Comparison of ENCODE assay signal across 1 fruit fly cellular context in the genomic region with DNA sequence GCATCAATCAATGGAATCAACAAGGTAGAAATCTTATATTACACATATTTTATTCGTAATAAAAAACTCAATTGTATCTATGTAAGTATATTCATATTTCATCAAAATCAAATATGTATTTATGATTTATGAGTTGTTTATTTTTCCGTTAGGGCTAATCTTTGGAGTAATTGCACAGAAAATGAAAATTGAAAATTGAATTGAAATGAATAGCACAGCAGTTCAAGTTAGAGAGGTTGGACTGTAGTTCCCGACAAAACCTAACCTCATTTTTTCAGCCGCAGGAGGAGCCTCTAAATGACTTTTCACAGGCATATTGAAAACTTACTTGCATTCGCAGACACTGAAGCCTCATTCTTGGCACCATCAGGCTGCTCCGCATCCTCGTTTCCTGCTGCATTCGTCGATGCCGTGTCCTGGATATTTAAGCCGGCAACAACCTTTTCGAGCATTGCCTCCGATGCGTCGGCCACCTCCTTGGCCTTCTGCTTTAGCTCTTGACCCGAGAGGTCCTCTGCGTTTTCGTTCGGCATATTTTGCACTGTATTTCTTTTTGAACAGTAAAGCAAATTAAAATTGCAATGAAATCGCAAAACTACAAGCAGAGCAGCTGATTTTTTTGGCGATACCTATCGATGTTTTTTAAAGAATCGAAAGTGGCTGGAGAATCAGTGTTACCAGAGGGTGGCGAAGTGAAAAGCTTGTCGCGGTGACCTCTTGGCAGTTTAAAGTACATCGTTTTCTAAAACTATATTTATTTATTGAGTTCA.
A peak's percentile ranks its signal among the peaks of the same experiment; 100 is the strongest.
TF ChIP-seq lines count a peak whose summit lies in the region.

A gene (minus strand): TSS at position 635 of the 770 bp plus-strand sequence.

TF ChIP-seq in whole organism, embryonic, 481 proteins besides CTCF, POLR2A, EP300 and RAD21 (continued from another document and continues in another):
- no peak for TF ChIP-seq CG14441 (GFP tag; IDR thresholded peaks at IDR 0.05; lab: Robert Waterston, UW)
- TF ChIP-seq ash1 (GFP tag; optimal IDR thresholded peaks at IDR 0.05; lab: Kevin White, UChicago) = no peak
- peak; percentile 12; the same call in 1 of the 2 replicates for TF ChIP-seq vvl (GFP tag; IDR thresholded peaks at IDR 0.05; lab: Robert Waterston, UW)
- TF ChIP-seq Lpt (GFP tag; optimal IDR thresholded peaks at IDR 0.05; lab: Kevin White, UChicago) = no peak
- TF ChIP-seq CG7556 (GFP tag; optimal IDR thresholded peaks at IDR 0.05; lab: Kevin White, UChicago) = no peak
- TF ChIP-seq CG34376 (GFP tag; optimal IDR thresholded peaks at IDR 0.05; lab: Kevin White, UChicago) = no peak
- no peak for TF ChIP-seq ase (GFP tag; IDR thresholded peaks at IDR 0.05; lab: Robert Waterston, UW)
- TF ChIP-seq CG10979 (tag; optimal IDR thresholded peaks at IDR 0.05; lab: Kevin White, UChicago) = no peak
- TF ChIP-seq zfh2 (GFP tag; optimal IDR thresholded peaks at IDR 0.05; lab: Kevin White, UChicago) = peak; percentile 25
- peak; percentile 72 for TF ChIP-seq CG7963 (GFP tag; IDR thresholded peaks at IDR 0.05; lab: Robert Waterston, UW; ENCODE audit: partially characterized antibody)
- no peak for TF ChIP-seq CG31365 (tag; optimal IDR thresholded peaks at IDR 0.05; lab: Kevin White, UChicago)
- no peak for TF ChIP-seq sr (GFP tag; IDR thresholded peaks at IDR 0.05; lab: Robert Waterston, UW)
- no peak for TF ChIP-seq CG11398 (GFP tag; optimal IDR thresholded peaks at IDR 0.05; lab: Kevin White, UChicago)
- no peak for TF ChIP-seq pb (GFP tag; optimal IDR thresholded peaks at IDR 0.05; lab: Kevin White, UChicago)
- no peak for TF ChIP-seq Lhr (GFP tag; optimal IDR thresholded peaks at IDR 0.05; lab: Kevin White, UChicago)
- peak in 1 of 2 experiments; percentile 43 for TF ChIP-seq bsh (GFP tag; optimal IDR thresholded peaks at IDR 0.05; lab: Kevin White, UChicago)
- no peak for TF ChIP-seq so (GFP tag; IDR thresholded peaks at IDR 0.05; lab: Robert Waterston, UW)
- no peak for TF ChIP-seq exex (tag; optimal IDR thresholded peaks at IDR 0.05; lab: Kevin White, UChicago)
- TF ChIP-seq CG1792 (GFP tag; optimal IDR thresholded peaks at IDR 0.05; lab: Kevin White, UChicago) = no peak
- TF ChIP-seq pnt (GFP tag; optimal IDR thresholded peaks at IDR 0.05; lab: Kevin White, UChicago) = no peak
- no peak for TF ChIP-seq MTF-1 (GFP tag; optimal IDR thresholded peaks at IDR 0.05; lab: Kevin White, UChicago; ENCODE audit: borderline replicate concordance)
- TF ChIP-seq lilli (GFP tag; optimal IDR thresholded peaks at IDR 0.05; lab: Kevin White, UChicago) = peak; percentile 59
- TF ChIP-seq jumu (GFP tag; optimal IDR thresholded peaks at IDR 0.05; lab: Kevin White, UChicago) = no peak
- TF ChIP-seq Mrtf (GFP tag; IDR thresholded peaks at IDR 0.05; lab: Robert Waterston, UW) = no peak
- no peak for TF ChIP-seq schlank (tag; optimal IDR thresholded peaks at IDR 0.05; lab: Kevin White, UChicago)
- TF ChIP-seq CG15073 (GFP tag; optimal IDR thresholded peaks at IDR 0.05; lab: Kevin White, UChicago) = no peak
- TF ChIP-seq CG9215 (GFP tag; IDR thresholded peaks at IDR 0.05; lab: Robert Waterston, UW) = no peak
- no peak for TF ChIP-seq repo (GFP tag; optimal IDR thresholded peaks at IDR 0.05; lab: Kevin White, UChicago)
- TF ChIP-seq ken (GFP tag; IDR thresholded peaks at IDR 0.05; lab: Robert Waterston, UW) = no peak
- no peak for TF ChIP-seq CG15479 (GFP tag; optimal IDR thresholded peaks at IDR 0.05; lab: Kevin White, UChicago)
- no peak for TF ChIP-seq Meics (GFP tag; optimal IDR thresholded peaks at IDR 0.05; lab: Kevin White, UChicago)
- peak; percentile 64; the same call in 1 of the 3 replicates for TF ChIP-seq ci (GFP tag; IDR thresholded peaks at IDR 0.05; lab: Robert Waterston, UW)
- no peak for TF ChIP-seq CG6272 (GFP tag; IDR thresholded peaks at IDR 0.05; lab: Robert Waterston, UW)
- no peak for TF ChIP-seq CG17186 (GFP tag; optimal IDR thresholded peaks at IDR 0.05; lab: Kevin White, UChicago)
- TF ChIP-seq Atf6 (GFP tag; IDR thresholded peaks at IDR 0.05; lab: Robert Waterston, UW) = peak; percentile 48; the same call in 1 of the 2 replicates
- TF ChIP-seq nerfin-2 (GFP tag; IDR thresholded peaks at IDR 0.05; lab: Robert Waterston, UW; ENCODE audit: partially characterized antibody) = peak; percentile 51; the same call in 1 of the 2 replicates
- no peak for TF ChIP-seq CG18619 (GFP tag; optimal IDR thresholded peaks at IDR 0.05; lab: Kevin White, UChicago)
- TF ChIP-seq chm (GFP tag; IDR thresholded peaks at IDR 0.05; lab: Robert Waterston, UW) = 0 out of 2 replicates have a peak, but pooled peaks have one; percentile 25
- TF ChIP-seq Drgx (GFP tag; IDR thresholded peaks at IDR 0.05; lab: Robert Waterston, UW) = no peak
- TF ChIP-seq CG7987 (GFP tag; optimal IDR thresholded peaks at IDR 0.05; lab: Kevin White, UChicago) = no peak
- no peak for TF ChIP-seq CG10431 (GFP tag; optimal IDR thresholded peaks at IDR 0.05; lab: Kevin White, UChicago)
- no peak for TF ChIP-seq rib (GFP tag; IDR thresholded peaks at IDR 0.05; lab: Robert Waterston, UW)
- TF ChIP-seq Trl (optimal IDR thresholded peaks at IDR 0.05; lab: Kevin White, UChicago) = no peak
- TF ChIP-seq Trl (GFP tag; optimal IDR thresholded peaks at IDR 0.05; lab: Kevin White, UChicago) = no peak
- no peak for TF ChIP-seq slou (GFP tag; optimal IDR thresholded peaks at IDR 0.05; lab: Kevin White, UChicago)
- no peak for TF ChIP-seq CG17912 (GFP tag; optimal IDR thresholded peaks at IDR 0.05; lab: Kevin White, UChicago)
- TF ChIP-seq CG1602 (GFP tag; optimal IDR thresholded peaks at IDR 0.05; lab: Kevin White, UChicago) = peak; percentile 26
- TF ChIP-seq CG17328 (GFP tag; IDR thresholded peaks at IDR 0.05; lab: Robert Waterston, UW) = peak; percentile 29; the same call in 1 of the 2 replicates
- peak; percentile 84 for TF ChIP-seq Opbp (GFP tag; IDR thresholded peaks at IDR 0.05; lab: Robert Waterston, UW; ENCODE audit: partially characterized antibody)
- no peak for TF ChIP-seq Antp (GFP tag; optimal IDR thresholded peaks at IDR 0.05; lab: Kevin White, UChicago)
- TF ChIP-seq Sry-δ (GFP tag; optimal IDR thresholded peaks at IDR 0.05; lab: Kevin White, UChicago) = peak; percentile 68
- TF ChIP-seq sisA (GFP tag; IDR thresholded peaks at IDR 0.05; lab: Robert Waterston, UW) = peak; percentile 43
- no peak for TF ChIP-seq bcd (GFP tag; optimal IDR thresholded peaks at IDR 0.05; lab: Kevin White, UChicago)
- peak; percentile 7 for TF ChIP-seq CG13775 (GFP tag; optimal IDR thresholded peaks at IDR 0.05; lab: Kevin White, UChicago)
- TF ChIP-seq CG13123 (GFP tag; optimal IDR thresholded peaks at IDR 0.05; lab: Kevin White, UChicago) = no peak
- no peak for TF ChIP-seq her (GFP tag; optimal IDR thresholded peaks at IDR 0.05; lab: Kevin White, UChicago)
- peak; percentile 12 for TF ChIP-seq CG9727 (GFP tag; optimal IDR thresholded peaks at IDR 0.05; lab: Kevin White, UChicago)
- no peak for TF ChIP-seq sd (tag; optimal IDR thresholded peaks at IDR 0.05; lab: Kevin White, UChicago)
- TF ChIP-seq prd (optimal IDR thresholded peaks at IDR 0.05; lab: Kevin White, UChicago) = no peak
- TF ChIP-seq prd (GFP tag; IDR thresholded peaks at IDR 0.05; lab: Robert Waterston, UW) = peak; percentile 51; the same call in 1 of the 3 replicates
- TF ChIP-seq CG12769 (tag; optimal IDR thresholded peaks at IDR 0.05; lab: Kevin White, UChicago) = no peak
- no peak for TF ChIP-seq zfh1 (GFP tag; IDR thresholded peaks at IDR 0.05; lab: Robert Waterston, UW)
- no peak for TF ChIP-seq twi (tag; optimal IDR thresholded peaks at IDR 0.05; lab: Kevin White, UChicago)
- TF ChIP-seq knrl (GFP tag; IDR thresholded peaks at IDR 0.05; lab: Robert Waterston, UW; ENCODE audit: partially characterized antibody) = peak; percentile 67; the same call in 2 of the 3 replicates
- TF ChIP-seq Ada2b (GFP tag; IDR thresholded peaks at IDR 0.05; lab: Robert Waterston, UW) = 0 out of 2 replicates have a peak, but pooled peaks have one; percentile 36
- peak; percentile 38 for TF ChIP-seq mam (GFP tag; optimal IDR thresholded peaks at IDR 0.05; lab: Kevin White, UChicago)
- no peak for TF ChIP-seq CG12299 (tag; optimal IDR thresholded peaks at IDR 0.05; lab: Kevin White, UChicago)
- no peak for TF ChIP-seq ara (GFP tag; IDR thresholded peaks at IDR 0.05; lab: Robert Waterston, UW)
- TF ChIP-seq D19A (tag; optimal IDR thresholded peaks at IDR 0.05; lab: Kevin White, UChicago) = no peak
- TF ChIP-seq Hmr (GFP tag; optimal IDR thresholded peaks at IDR 0.05; lab: Kevin White, UChicago) = peak; percentile 28
- peak; percentile 86 for TF ChIP-seq hbn (GFP tag; IDR thresholded peaks at IDR 0.05; lab: Robert Waterston, UW; ENCODE audit: partially characterized antibody)
- no peak for TF ChIP-seq chn (GFP tag; optimal IDR thresholded peaks at IDR 0.05; lab: Kevin White, UChicago)
- no peak for TF ChIP-seq CG8290 (GFP tag; optimal IDR thresholded peaks at IDR 0.05; lab: Kevin White, UChicago)
- TF ChIP-seq CG8290 (tag; optimal IDR thresholded peaks at IDR 0.05; lab: Kevin White, UChicago) = peak in 1 of 2 experiments; percentile 3
- TF ChIP-seq CG4404 (GFP tag; IDR thresholded peaks at IDR 0.05; lab: Robert Waterston, UW) = no peak
- peak; percentile 30 for TF ChIP-seq Hsf (GFP tag; optimal IDR thresholded peaks at IDR 0.05; lab: Kevin White, UChicago)
- TF ChIP-seq Six4 (GFP tag; optimal IDR thresholded peaks at IDR 0.05; lab: Kevin White, UChicago) = no peak
- no peak for TF ChIP-seq tio (GFP tag; optimal IDR thresholded peaks at IDR 0.05; lab: Kevin White, UChicago)
- peak; percentile 77 for TF ChIP-seq pzg (GFP tag; optimal IDR thresholded peaks at IDR 0.05; lab: Kevin White, UChicago)
- TF ChIP-seq fd96Cb (tag; optimal IDR thresholded peaks at IDR 0.05; lab: Kevin White, UChicago) = peak; percentile 29
- no peak for TF ChIP-seq HLHmδ (GFP tag; optimal IDR thresholded peaks at IDR 0.05; lab: Kevin White, UChicago)
- no peak for TF ChIP-seq bowl (GFP tag; IDR thresholded peaks at IDR 0.05; lab: Robert Waterston, UW)
- TF ChIP-seq CG3847 (GFP tag; IDR thresholded peaks at IDR 0.05; lab: Robert Waterston, UW) = peak; percentile 25
- TF ChIP-seq CG18262 (tag; optimal IDR thresholded peaks at IDR 0.05; lab: Kevin White, UChicago) = no peak
- TF ChIP-seq HmgZ (tag; optimal IDR thresholded peaks at IDR 0.05; lab: Kevin White, UChicago) = no peak
- peak; percentile 18 for TF ChIP-seq CG13424 (tag; optimal IDR thresholded peaks at IDR 0.05; lab: Kevin White, UChicago)
- peak; percentile 10 for TF ChIP-seq CG9437 (GFP tag; optimal IDR thresholded peaks at IDR 0.05; lab: Kevin White, UChicago)
- TF ChIP-seq CG3065 (GFP tag; optimal IDR thresholded peaks at IDR 0.05; lab: Kevin White, UChicago) = no peak
- no peak for TF ChIP-seq gce (GFP tag; IDR thresholded peaks at IDR 0.05; lab: Robert Waterston, UW)
- no peak for TF ChIP-seq Atf3 (GFP tag; optimal IDR thresholded peaks at IDR 0.05; lab: Kevin White, UChicago)
- no peak for TF ChIP-seq Jarid2 (GFP tag; optimal IDR thresholded peaks at IDR 0.05; lab: Kevin White, UChicago)
- no peak for TF ChIP-seq CG13894 (tag; optimal IDR thresholded peaks at IDR 0.05; lab: Kevin White, UChicago)
- TF ChIP-seq tgo (GFP tag; IDR thresholded peaks at IDR 0.05; lab: Robert Waterston, UW) = no peak
- no peak for TF ChIP-seq E2f1 (GFP tag; IDR thresholded peaks at IDR 0.05; lab: Robert Waterston, UW)
- no peak for TF ChIP-seq aop (GFP tag; IDR thresholded peaks at IDR 0.05; lab: Robert Waterston, UW)
- TF ChIP-seq GATAe (GFP tag; conservative IDR thresholded peaks at IDR 0.05; lab: Robert Waterston, UW) = no peak
- TF ChIP-seq mirr (GFP tag; optimal IDR thresholded peaks at IDR 0.05; lab: Kevin White, UChicago) = no peak
- no peak for TF ChIP-seq stc (GFP tag; IDR thresholded peaks at IDR 0.05; lab: Robert Waterston, UW)
- no peak for TF ChIP-seq HLH3B (GFP tag; IDR thresholded peaks at IDR 0.05; lab: Robert Waterston, UW)
- no peak for TF ChIP-seq nom (GFP tag; optimal IDR thresholded peaks at IDR 0.05; lab: Kevin White, UChicago)
- no peak for TF ChIP-seq abd-A (tag; optimal IDR thresholded peaks at IDR 0.05; lab: Kevin White, UChicago)
- peak; percentile 2 for TF ChIP-seq CG9817 (tag; optimal IDR thresholded peaks at IDR 0.05; lab: Kevin White, UChicago)
- TF ChIP-seq CG10321 (GFP tag; IDR thresholded peaks at IDR 0.05; lab: Robert Waterston, UW) = no peak
- TF ChIP-seq lbe (GFP tag; optimal IDR thresholded peaks at IDR 0.05; lab: Kevin White, UChicago) = no peak
- peak; percentile 25 to 90 for TF ChIP-seq crp (GFP tag; optimal IDR thresholded peaks at IDR 0.05; lab: Kevin White, UChicago)
- TF ChIP-seq fd64A (GFP tag; optimal IDR thresholded peaks at IDR 0.05; lab: Kevin White, UChicago) = no peak
- TF ChIP-seq CG30020 (tag; optimal IDR thresholded peaks at IDR 0.05; lab: Kevin White, UChicago) = no peak
- peak; percentile 64; the same call in 1 of the 2 replicates for TF ChIP-seq H2.0 (GFP tag; IDR thresholded peaks at IDR 0.05; lab: Robert Waterston, UW)
- TF ChIP-seq esg (GFP tag; conservative IDR thresholded peaks at IDR 0.05; lab: Robert Waterston, UW) = peak; percentile 42; the same call in 1 of the 2 replicates
- TF ChIP-seq Nf-YB (GFP tag; optimal IDR thresholded peaks at IDR 0.05; lab: Kevin White, UChicago) = no peak
- TF ChIP-seq CG12104 (GFP tag; optimal IDR thresholded peaks at IDR 0.05; lab: Kevin White, UChicago) = no peak
- no peak for TF ChIP-seq Optix (GFP tag; IDR thresholded peaks at IDR 0.05; lab: Robert Waterston, UW)
- TF ChIP-seq HmgD (GFP tag; optimal IDR thresholded peaks at IDR 0.05; lab: Kevin White, UChicago) = no peak
- no peak for TF ChIP-seq ttk (GFP tag; IDR thresholded peaks at IDR 0.05; lab: Robert Waterston, UW)
- no peak; the same call in 1 of the 2 replicates for TF ChIP-seq Adf1 (GFP tag; IDR thresholded peaks at IDR 0.05; lab: Robert Waterston, UW)
- TF ChIP-seq CG6813 (GFP tag; optimal IDR thresholded peaks at IDR 0.05; lab: Kevin White, UChicago) = no peak
- TF ChIP-seq CG15269 (tag; optimal IDR thresholded peaks at IDR 0.05; lab: Kevin White, UChicago) = no peak
- no peak for TF ChIP-seq sob (GFP tag; IDR thresholded peaks at IDR 0.05; lab: Robert Waterston, UW)
- TF ChIP-seq Dref (GFP tag; IDR thresholded peaks at IDR 0.05; lab: Robert Waterston, UW) = peak; percentile 75
- no peak for TF ChIP-seq psq (GFP tag; optimal IDR thresholded peaks at IDR 0.05; lab: Kevin White, UChicago)
- no peak for TF ChIP-seq Stat92E (GFP tag; optimal IDR thresholded peaks at IDR 0.05; lab: Kevin White, UChicago)
- TF ChIP-seq CG9609 (GFP tag; optimal IDR thresholded peaks at IDR 0.05; lab: Kevin White, UChicago) = no peak
- TF ChIP-seq CG4282 (GFP tag; optimal IDR thresholded peaks at IDR 0.05; lab: Kevin White, UChicago) = no peak
- no peak for TF ChIP-seq salm (tag; optimal IDR thresholded peaks at IDR 0.05; lab: Kevin White, UChicago)
- no peak for TF ChIP-seq sim (GFP tag; IDR thresholded peaks at IDR 0.05; lab: Robert Waterston, UW)
- no peak for TF ChIP-seq fu2 (GFP tag; optimal IDR thresholded peaks at IDR 0.05; lab: Kevin White, UChicago)
